Fruit fly (Drosophila melanogaster): ENCODE results near the gene Dnaaf6.

Dnaaf6 gene

dm6 chr3L:14657485-14658054, 27.0 kb upstream of the Dnaaf6 start (continued):
- TF ChIP-seq CG13424 (tag; optimal IDR thresholded peaks at IDR 0.05) (no peak), fd3F (GFP tag; optimal IDR thresholded peaks at IDR 0.05) (no peak), CG3065 (GFP tag; optimal IDR thresholded peaks at IDR 0.05) (no peak), knrl (GFP tag; IDR thresholded peaks at IDR 0.05; ENCODE audit: partially characterized antibody) (no peak), HmgD (GFP tag; optimal IDR thresholded peaks at IDR 0.05) (no peak)

- peak; percentile 97 for TF ChIP-seq scrt (GFP tag; optimal IDR thresholded peaks at IDR 0.05)
- TF ChIP-seq ttk (GFP tag; IDR thresholded peaks at IDR 0.05) = no peak
- TF ChIP-seq CG4854 (GFP tag; optimal IDR thresholded peaks at IDR 0.05) = no peak
- TF ChIP-seq vvl (GFP tag; IDR thresholded peaks at IDR 0.05) = peak; percentile 74; the same call in 1 of the 2 replicates
- TF ChIP-seq CG31224 (GFP tag; IDR thresholded peaks at IDR 0.05) = peak; percentile 96
- TF ChIP-seq CG11247 (GFP tag; IDR thresholded peaks at IDR 0.05) = no peak
- peak; percentile 61 for TF ChIP-seq sqz (GFP tag; optimal IDR thresholded peaks at IDR 0.05)
- TF ChIP-seq psq (GFP tag; optimal IDR thresholded peaks at IDR 0.05) = peak; percentile 6
- no peak for TF ChIP-seq Fer3 (tag; optimal IDR thresholded peaks at IDR 0.05)
- TF ChIP-seq h (optimal IDR thresholded peaks at IDR 0.05) = no peak
- TF ChIP-seq Med (GFP tag) = peak; percentile 70
- TF ChIP-seq CG3847 (GFP tag; IDR thresholded peaks at IDR 0.05) = no peak
- no peak for TF ChIP-seq bab2 (GFP tag; optimal IDR thresholded peaks at IDR 0.05)
- no peak for TF ChIP-seq pzg (GFP tag; optimal IDR thresholded peaks at IDR 0.05)
- no peak for TF ChIP-seq Hsf (GFP tag; optimal IDR thresholded peaks at IDR 0.05)
- TF ChIP-seq z (GFP tag; IDR thresholded peaks at IDR 0.05) = peak; percentile 89
- peak; percentile 7 for TF ChIP-seq kni (GFP tag; optimal IDR thresholded peaks at IDR 0.05)
- peak in 1 of 2 experiments; percentile 53 for TF ChIP-seq eve (GFP tag; optimal IDR thresholded peaks at IDR 0.05)
- no peak for TF ChIP-seq ftz-f1 (GFP tag; optimal IDR thresholded peaks at IDR 0.05)
- no peak for TF ChIP-seq cwo (GFP tag; optimal IDR thresholded peaks at IDR 0.05)
- peak in 1 of 2 experiments; percentile 37 for TF ChIP-seq Pdp1 (GFP tag; optimal IDR thresholded peaks at IDR 0.05)
- no peak for TF ChIP-seq pum (GFP tag; optimal IDR thresholded peaks at IDR 0.05)
- TF ChIP-seq CG7556 (GFP tag; optimal IDR thresholded peaks at IDR 0.05) = peak; percentile 31
- TF ChIP-seq run (tag; optimal IDR thresholded peaks at IDR 0.05) = no peak
- TF ChIP-seq CG11696 (GFP tag; IDR thresholded peaks at IDR 0.05) = no peak
- no peak for TF ChIP-seq Gug (GFP tag; IDR thresholded peaks at IDR 0.05)
- TF ChIP-seq CG3995 (GFP tag; optimal IDR thresholded peaks at IDR 0.05) = no peak
- peak in 1 of 2 experiments; percentile 29 for TF ChIP-seq bsh (GFP tag; optimal IDR thresholded peaks at IDR 0.05)
- peak; percentile 71 for TF ChIP-seq Blimp-1 (GFP tag; optimal IDR thresholded peaks at IDR 0.05)
- TF ChIP-seq hbn (GFP tag; IDR thresholded peaks at IDR 0.05; ENCODE audit: partially characterized antibody) = no peak
- no peak for TF ChIP-seq CG2116 (GFP tag; optimal IDR thresholded peaks at IDR 0.05)
- 0 out of 2 replicates have a peak, but pooled peaks have one; percentile 27 for TF ChIP-seq bbx (GFP tag; IDR thresholded peaks at IDR 0.05; ENCODE audit: partially characterized antibody)
- no peak for TF ChIP-seq dm (GFP tag; optimal IDR thresholded peaks at IDR 0.05)
- TF ChIP-seq CG31441 (GFP tag; IDR thresholded peaks at IDR 0.05) = peak; percentile 25; the same call in 1 of the 2 replicates
- no peak for TF ChIP-seq Antp (GFP tag; optimal IDR thresholded peaks at IDR 0.05)
- no peak for TF ChIP-seq Taf1 (GFP tag; IDR thresholded peaks at IDR 0.05)
- TF ChIP-seq Ets65A (GFP tag) = peak; percentile 36
- TF ChIP-seq CG13287 (GFP tag; IDR thresholded peaks at IDR 0.05; ENCODE audit: partially characterized antibody) = peak; percentile 16; the same call in 1 of the 2 replicates
- no peak for TF ChIP-seq CG6813 (GFP tag; optimal IDR thresholded peaks at IDR 0.05)
- TF ChIP-seq Eip74EF (GFP tag; optimal IDR thresholded peaks at IDR 0.05) = no peak
- no peak for TF ChIP-seq CG12769 (tag; optimal IDR thresholded peaks at IDR 0.05)
Measured at dm6 chr3L:14659954-14660907, 24.3 kb upstream of the Dnaaf6 start.
